Worm (Caenorhabditis elegans) whole organism, L4/young adult: ENCODE measurements around the gene ugt-29.

Experiments
- W03F9.2 ChIP-seq: fragments of 150-350 bp; optimal IDR thresholded peaks from 2 replicates; lab custom pipeline; 2014; ENCODE audit warnings: missing biosample characterization, missing genetic modification characterization
- dao-5 ChIP-seq: sonication (generic microtip); optimal IDR thresholded peaks from 2 replicates; lab custom pipeline; 2016; ENCODE audit warnings: missing genotype, missing genetic modification characterization, moderate library complexity, missing compliant biosample characterization
- him-1 ChIP-seq: sonication (generic microtip); optimal IDR thresholded peaks from 2 replicates; lab custom pipeline; 2016; ENCODE audit warnings: missing genotype, missing genetic modification reagents, missing genetic modification characterization, missing compliant biosample characterization

Gene ugt-29

ce11 chrV:725807-726572 is 26.6 kb upstream of the ugt-29 start:
- TF ChIP-seq W03F9.2 (tag; lab: Kevin White, UChicago) (no peak), dao-5 (tag; lab: Kevin White, UChicago) (no peak), him-1 (no peak)

- TF ChIP-seq W03F9.2 (tag; lab: Kevin White, UChicago), result no peak
- TF ChIP-seq dao-5 (tag; lab: Kevin White, UChicago), result no peak
- no peak for TF ChIP-seq him-1
These were observed 25.8 kb upstream of the ugt-29 start for ce11 chrV:724946-725806.

DNA sequence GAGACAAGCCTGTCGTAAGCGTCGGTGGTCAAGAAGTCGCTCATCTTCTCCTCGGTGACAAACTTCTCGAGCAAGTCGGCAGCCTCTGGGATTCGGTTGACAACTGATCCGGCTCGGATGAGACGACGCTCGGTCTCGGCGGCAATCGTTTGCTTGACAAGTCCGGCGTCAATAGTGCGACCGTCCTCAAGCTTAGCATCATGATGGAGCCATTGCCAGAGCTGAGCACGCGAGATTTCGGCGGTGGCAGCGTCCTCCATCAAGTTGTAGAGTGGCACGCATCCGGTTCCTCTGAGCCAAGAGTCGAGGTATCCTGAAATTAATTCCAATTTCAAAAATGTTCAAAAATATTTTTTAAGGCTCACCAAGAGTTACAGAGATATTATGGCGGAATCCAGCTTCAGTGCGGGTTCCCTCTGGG is 25.1 kb upstream of the ugt-29 start:
- TF ChIP-seq dao-5 (tag; lab: Kevin White, UChicago) (no peak), W03F9.2 (tag; lab: Kevin White, UChicago) (no peak), him-1 (no peak)

ce11 chrV:723895-724352 is 24.5 kb upstream of the ugt-29 start, which contains the start of gene fbxb-72:
TSS of gene fbxb-72 (minus strand) at chrV:723952.
- TF ChIP-seq W03F9.2 (tag; lab: Kevin White, UChicago) (no peak), dao-5 (tag; lab: Kevin White, UChicago) (no peak), him-1 (no peak)

- TF ChIP-seq W03F9.2 (tag; lab: Kevin White, UChicago) (no peak), dao-5 (tag; lab: Kevin White, UChicago) (no peak), him-1 (no peak)
These were observed 23.5 kb upstream of the ugt-29 start for ce11 chrV:722889-723288.

ce11 chrV:719731-720130 is 20.3 kb upstream of the ugt-29 start, which contains the start of gene srbc-40:
TSS of gene srbc-40 (minus strand) at chrV:719831.
- no peak for TF ChIP-seq him-1
- TF ChIP-seq W03F9.2 (tag; lab: Kevin White, UChicago), result no peak
- TF ChIP-seq dao-5 (tag; lab: Kevin White, UChicago), result no peak

- no peak for TF ChIP-seq him-1
- no peak for TF ChIP-seq dao-5 (tag; lab: Kevin White, UChicago)
- TF ChIP-seq W03F9.2 (tag; lab: Kevin White, UChicago), result no peak
These were observed 13.5 kb upstream of the ugt-29 start, which contains the start of gene cyp-33C11 for ce11 chrV:712882-713281. TSS of gene cyp-33C11 (minus strand) at chrV:712982.

ce11 chrV:708808-709207 is 9.4 kb upstream of the ugt-29 start, which contains the start of gene srbc-39:
TSS of gene srbc-39 (plus strand) at chrV:709108.
- TF ChIP-seq him-1 (no peak), W03F9.2 (tag; lab: Kevin White, UChicago) (no peak), dao-5 (tag; lab: Kevin White, UChicago) (no peak)

ce11 chrV:706918-707317 is 7.5 kb upstream of the ugt-29 start, which contains the start of gene srbc-38:
TSS of gene srbc-38 (plus strand) at chrV:707218.
- no peak for TF ChIP-seq dao-5 (tag; lab: Kevin White, UChicago)
- no peak for TF ChIP-seq W03F9.2 (tag; lab: Kevin White, UChicago)
- TF ChIP-seq him-1, result no peak

ce11 chrV:702260-702659 is 2.9 kb upstream of the ugt-29 start, which contains the start of gene srbc-37:
TSS of gene srbc-37 (plus strand) at chrV:702560.
- TF ChIP-seq W03F9.2 (tag; lab: Kevin White, UChicago) (no peak), him-1 (no peak), dao-5 (tag; lab: Kevin White, UChicago) (no peak)

DNA sequence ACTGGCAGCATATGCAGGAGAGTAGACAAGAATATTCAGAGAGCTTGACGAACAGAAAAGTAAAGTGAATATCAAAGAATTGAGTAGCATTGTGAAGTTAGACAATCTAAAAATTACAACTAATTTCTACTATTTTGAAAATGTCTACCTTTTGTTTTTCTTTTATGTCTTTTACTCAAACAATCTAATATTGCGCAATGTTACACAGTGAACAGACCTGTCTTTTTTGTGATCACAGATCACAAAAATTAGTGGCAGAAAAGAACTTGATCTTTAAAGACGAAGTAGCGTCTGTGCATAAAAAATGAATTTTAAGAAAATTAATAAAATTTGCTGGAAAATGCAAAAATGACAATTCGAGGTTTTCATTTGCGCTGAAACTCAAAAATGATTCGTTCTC is 338 bp downstream of the ugt-29 start:
- TF ChIP-seq dao-5 (tag; lab: Kevin White, UChicago), result no peak
- TF ChIP-seq W03F9.2 (tag; lab: Kevin White, UChicago), result no peak
- TF ChIP-seq him-1, result no peak

DNA sequence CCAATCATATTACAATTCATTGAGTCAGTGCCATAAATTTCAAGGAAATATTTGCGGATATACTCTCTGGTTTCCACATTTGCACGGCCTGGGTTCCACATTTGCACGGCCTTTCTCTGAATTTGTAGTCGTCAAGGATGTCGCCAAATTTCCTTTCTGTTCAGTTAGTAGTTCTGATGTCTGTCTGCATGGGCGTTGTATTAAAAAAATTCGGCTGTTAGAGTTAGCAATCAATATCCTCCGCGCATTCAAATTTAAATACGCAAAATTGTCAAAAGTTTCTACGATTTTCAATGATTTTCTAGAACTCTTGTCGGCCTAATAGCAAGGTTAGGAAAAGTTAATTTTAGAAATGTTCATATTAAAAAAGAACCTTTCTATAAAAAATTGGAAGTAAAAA is 3.5 kb downstream of the ugt-29 start, which contains the start of gene srj-52:
Gene srj-52 (minus strand): TSS at position 101 of the 400 bp plus-strand sequence.
- TF ChIP-seq W03F9.2 (tag; lab: Kevin White, UChicago) (no peak), dao-5 (tag; lab: Kevin White, UChicago) (no peak), him-1 (no peak)

ce11 chrV:694625-695024 is 4.8 kb downstream of the ugt-29 start, which contains the start of gene srj-53:
TSS of gene srj-53 (minus strand) at chrV:694725.
- TF ChIP-seq W03F9.2 (tag; lab: Kevin White, UChicago), result no peak
- no peak for TF ChIP-seq him-1
- no peak for TF ChIP-seq dao-5 (tag; lab: Kevin White, UChicago)
